Worm (Caenorhabditis elegans): ENCODE results near the gene ugt-40.
A peak's percentile ranks its signal among the peaks of the same experiment; 100 is the strongest.

ugt-40 gene

DNA sequence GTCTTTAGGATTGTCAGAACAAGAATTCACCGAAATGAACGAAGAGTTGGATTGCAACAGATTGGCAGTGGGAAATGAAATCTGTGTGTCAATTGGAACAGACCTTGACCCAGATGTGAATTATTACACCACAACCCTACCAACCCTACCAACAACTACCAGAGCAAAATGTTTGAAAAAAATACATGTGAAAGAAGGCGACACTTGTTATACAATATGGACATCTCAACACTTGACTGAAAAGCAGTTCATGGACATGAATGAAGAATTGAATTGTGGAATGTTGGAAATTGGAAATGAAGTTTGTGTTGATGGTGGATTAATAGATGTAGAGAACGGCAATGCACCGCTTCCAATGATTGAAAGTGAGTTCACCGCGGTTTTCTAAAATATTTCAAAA is 17.8 kb downstream of the ugt-40 start:
- TF ChIP-seq egl-13 (tag; optimal IDR thresholded peaks at IDR 0.05) = no peak
- TF ChIP-seq unc-98 (GFP tag; IDR thresholded peaks at IDR 0.05) = no peak
- TF ChIP-seq nhr-19 (GFP tag; conservative IDR thresholded peaks at IDR 0.05) = no peak
- TF ChIP-seq irx-1 (tag; optimal IDR thresholded peaks at IDR 0.05) = no peak
- no peak for TF ChIP-seq nhr-84 (tag; optimal IDR thresholded peaks at IDR 0.05)

DNA sequence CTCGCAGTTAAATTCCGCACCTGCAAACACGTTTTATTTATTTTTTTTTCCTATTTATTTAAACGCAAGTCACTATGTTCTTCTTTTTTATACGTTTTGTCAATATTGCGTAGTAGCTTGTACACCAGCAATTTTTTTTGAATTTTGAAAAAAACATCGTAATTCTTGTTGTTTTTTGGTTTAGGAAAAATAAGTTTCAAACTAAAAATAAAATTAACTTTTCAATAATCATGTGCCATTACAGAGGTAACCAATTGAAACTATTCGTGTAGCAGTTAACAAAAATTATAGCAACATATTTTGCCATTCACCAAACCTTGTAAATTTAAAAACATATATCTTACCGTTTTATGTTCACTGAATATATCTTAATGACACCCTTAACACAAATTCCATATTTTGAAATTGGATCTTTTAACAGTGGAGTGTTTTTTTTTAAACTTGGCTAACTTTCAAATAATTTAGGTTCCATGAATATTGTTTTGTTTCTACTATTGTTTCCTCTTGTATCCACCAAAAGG is 18.5 kb downstream of the ugt-40 start, which contains the start of gene lmd-5:
lmd-5 (plus strand) TSS at position 471 of the 521 bp plus-strand sequence.
- TF ChIP-seq irx-1 (tag; optimal IDR thresholded peaks at IDR 0.05) (no peak), jun-1 (tag; optimal IDR thresholded peaks at IDR 0.05) (no peak), hlh-4 (tag; optimal IDR thresholded peaks at IDR 0.05) (no peak), nhr-19 (GFP tag; conservative IDR thresholded peaks at IDR 0.05) (no peak), dpl-1 (GFP tag; optimal IDR thresholded peaks at IDR 0.05) (no peak), Y116A8C.19 (tag; optimal IDR thresholded peaks at IDR 0.05; ENCODE audit: borderline replicate concordance) (no peak), sup-37 (GFP tag; optimal IDR thresholded peaks at IDR 0.05) (no peak)

DNA sequence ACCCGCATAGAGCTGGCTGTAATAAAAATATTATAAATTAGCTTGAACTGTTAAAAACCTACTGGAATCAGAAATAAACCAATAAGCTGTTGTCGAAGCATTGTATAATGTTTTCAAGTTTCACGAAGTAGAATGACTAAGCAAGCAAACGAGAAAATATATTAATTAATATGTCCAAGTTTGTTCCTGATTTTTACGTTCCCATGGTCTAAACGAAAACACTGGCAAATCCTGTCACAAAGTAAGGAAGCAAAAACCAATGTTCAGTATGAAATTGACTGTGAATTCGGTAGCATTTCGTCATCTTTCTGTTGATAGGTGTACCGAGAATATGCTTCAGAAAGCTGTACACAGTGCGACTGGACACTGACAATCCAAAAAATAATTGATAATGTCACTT is 21.6 kb downstream of the ugt-40 start, which contains the start of gene srx-34:
srx-34 (minus strand) TSS at position 101 of the 400 bp plus-strand sequence.
- TF ChIP-seq lin-39 (tag; optimal IDR thresholded peaks at IDR 0.05) (no peak), nhr-12 (tag; optimal IDR thresholded peaks at IDR 0.05) (no peak), C16A3.4 (tag; optimal IDR thresholded peaks at IDR 0.05) (no peak), snu-23 (GFP tag; optimal IDR thresholded peaks at IDR 0.05) (no peak), unc-86 (tag; optimal IDR thresholded peaks at IDR 0.05) (no peak), nhr-76 (tag; optimal IDR thresholded peaks at IDR 0.05) (no peak), irx-1 (tag; optimal IDR thresholded peaks at IDR 0.05) (no peak), nhr-90 (tag; optimal IDR thresholded peaks at IDR 0.05; ENCODE audit: poor library complexity) (no peak), fkh-8 (tag; optimal IDR thresholded peaks at IDR 0.05) (no peak), skn-1 (tag; optimal IDR thresholded peaks at IDR 0.05) (no peak), mdl-1 (tag; optimal IDR thresholded peaks at IDR 0.05) (no peak), fkh-10 (GFP tag; optimal IDR thresholded peaks at IDR 0.05) (no peak), nhr-77 (tag; optimal IDR thresholded peaks at IDR 0.05) (no peak)

DNA sequence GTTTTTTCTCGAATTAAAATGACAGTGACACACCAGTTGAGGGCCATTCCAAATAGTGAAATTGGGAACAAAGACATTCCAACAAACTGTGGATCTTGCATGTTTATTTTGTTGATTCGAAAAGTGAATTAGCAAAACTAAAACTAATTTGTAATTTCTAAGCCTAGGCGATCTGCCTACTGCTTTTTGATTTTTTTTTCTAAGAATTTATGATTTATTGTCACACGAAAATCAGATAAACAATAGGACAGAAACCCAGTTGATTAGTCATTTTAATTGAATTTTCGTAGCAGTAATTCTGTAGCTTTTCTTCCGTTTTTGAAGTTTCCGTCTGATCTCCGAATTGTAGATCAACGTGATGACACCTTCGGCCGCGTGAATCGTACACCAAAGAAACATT is 23.0 kb downstream of the ugt-40 start, which contains the start of gene srx-33:
srx-33 (minus strand) TSS at position 101 of the 400 bp plus-strand sequence.
- TF ChIP-seq hpl-2 (GFP tag; optimal IDR thresholded peaks at IDR 0.05) = no peak
- TF ChIP-seq unc-130 (tag; optimal IDR thresholded peaks at IDR 0.05) = no peak
- TF ChIP-seq tbx-2 (tag; optimal IDR thresholded peaks at IDR 0.05) = no peak
- TF ChIP-seq zag-1 (tag; optimal IDR thresholded peaks at IDR 0.05) = no peak
- TF ChIP-seq nhr-85 (tag) = no peak
- no peak for TF ChIP-seq ets-5 (GFP tag; IDR thresholded peaks at IDR 0.05)
- no peak for TF ChIP-seq sox-4 (tag; optimal IDR thresholded peaks at IDR 0.05)
- TF ChIP-seq dsc-1 (tag; optimal IDR thresholded peaks at IDR 0.05) = no peak
- no peak for TF ChIP-seq ces-1 (GFP tag; optimal IDR thresholded peaks at IDR 0.05)
- no peak for TF ChIP-seq ceh-82 (tag; optimal IDR thresholded peaks at IDR 0.05)
- TF ChIP-seq rnt-1 (tag; optimal IDR thresholded peaks at IDR 0.05) = no peak
- no peak for TF ChIP-seq lin-13 (GFP tag; optimal IDR thresholded peaks at IDR 0.05)

DNA sequence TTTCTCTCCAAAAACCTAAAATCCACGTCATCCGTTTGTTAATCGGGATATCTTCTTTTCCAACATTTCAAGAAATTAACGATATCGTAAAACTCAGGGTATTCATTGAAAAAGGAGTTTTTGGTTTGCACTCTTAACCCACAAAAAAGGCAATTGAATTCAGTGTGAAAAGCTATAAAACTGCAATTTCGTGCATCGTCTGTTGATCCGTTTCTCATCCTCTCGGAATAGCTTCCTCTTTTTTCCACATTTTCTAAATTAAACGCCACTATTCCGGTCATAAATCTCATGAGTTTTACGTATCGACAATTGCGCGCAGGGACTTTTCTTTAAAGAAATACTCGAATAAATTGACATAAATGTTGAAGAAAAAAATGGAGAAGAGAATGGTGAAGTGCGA is 29.5 kb downstream of the ugt-40 start:
- no peak for TF ChIP-seq C16A3.4 (tag; optimal IDR thresholded peaks at IDR 0.05)
- no peak for TF ChIP-seq nhr-237 (tag; optimal IDR thresholded peaks at IDR 0.05)
- peak; percentile 84 for TF ChIP-seq ceh-63 (GFP tag; optimal IDR thresholded peaks at IDR 0.05)

Data from whole organism, L1 larva.